Fruit fly (Drosophila melanogaster) whole organism, embryonic: ENCODE results near the gene tbrd-1.
A peak's percentile ranks its signal among the peaks of the same experiment; 100 is the strongest.

Source experiments
- Atf6 ChIP-seq: fragments of 200-800 bp; sonication (Bioruptor generic); IDR thresholded peaks from 2 replicates; pipeline ENCODE4 v1.3.6; 2022; ENCODE audit warnings: missing biosample characterization, missing genetic modification characterization
- B-H2 ChIP-seq: fragments of 200-800 bp; sonication (Bioruptor generic); optimal IDR thresholded peaks from 2 replicates; lab custom pipeline; 2018; ENCODE audit warnings: missing biosample characterization, mild to moderate bottlenecking, missing genetic modification characterization
- BtbVII ChIP-seq: fragments of 200-800 bp; sonication (Bioruptor generic); optimal IDR thresholded peaks from 3 replicates; lab custom pipeline; 2017; ENCODE audit warnings: missing biosample characterization, mild to moderate bottlenecking, missing genetic modification characterization
- Bteb2 ChIP-seq: fragments of 200-800 bp; sonication (Bioruptor generic); optimal IDR thresholded peaks from 2 replicates; lab custom pipeline; 2016; ENCODE audit warnings: missing biosample characterization, missing genetic modification characterization
- CG10147 ChIP-seq: fragments of 200-800 bp; sonication (Bioruptor generic); optimal IDR thresholded peaks from 2 replicates; lab custom pipeline; 2019; ENCODE audit warnings: missing biosample characterization, mild to moderate bottlenecking, missing genetic modification characterization, moderate library complexity
- CG10366 ChIP-seq: fragments of 200-800 bp; sonication (Bioruptor generic); IDR thresholded peaks from 2 replicates; pipeline ENCODE4 v1.3.6; 2022; ENCODE audit warnings: missing biosample characterization, missing genetic modification characterization
- CG10543 ChIP-seq: fragments of 200-800 bp; sonication (Bioruptor generic); optimal IDR thresholded peaks from 3 replicates; lab custom pipeline; 2017; ENCODE audit warnings: missing biosample characterization, mild to moderate bottlenecking, missing genetic modification characterization, moderate library complexity
- CG13123 ChIP-seq: fragments of 200-800 bp; sonication (Bioruptor generic); optimal IDR thresholded peaks from 2 replicates; lab custom pipeline; 2016; ENCODE audit warnings: missing biosample characterization, missing genetic modification characterization
- CG13287 ChIP-seq: fragments of 200-800 bp; sonication (Bioruptor generic); IDR thresholded peaks from 2 replicates; pipeline ENCODE4 v1.3.6; 2022; ENCODE audit warnings: missing biosample characterization, missing genetic modification characterization; ENCODE audit not compliant: partially characterized antibody
- CG14014 ChIP-seq: fragments of 200-800 bp; sonication (Bioruptor generic); IDR thresholded peaks from 2 replicates; pipeline ENCODE4 v1.3.6; 2022; ENCODE audit warnings: missing biosample characterization, missing genetic modification characterization
- CG14710 ChIP-seq: fragments of 200-800 bp; sonication (Bioruptor generic); optimal IDR thresholded peaks from 3 replicates; lab custom pipeline; 2019; ENCODE audit warnings: missing biosample characterization, mild to moderate bottlenecking, missing genetic modification characterization, moderate library complexity
- CG15514 ChIP-seq: fragments of 200-800 bp; sonication (Bioruptor generic); optimal IDR thresholded peaks from 3 replicates; lab custom pipeline; 2017; ENCODE audit warnings: missing biosample characterization, missing genetic modification characterization, mild to moderate bottlenecking, moderate library complexity, missing genetic modification reagents
- CG15601 ChIP-seq: fragments of 200-800 bp; sonication (Bioruptor generic); optimal IDR thresholded peaks from 3 replicates; lab custom pipeline; 2019; ENCODE audit warnings: missing biosample characterization, mild to moderate bottlenecking, missing genetic modification characterization, moderate library complexity
- CG15696 ChIP-seq: fragments of 200-800 bp; sonication (Bioruptor generic); optimal IDR thresholded peaks from 2 replicates; lab custom pipeline; 2019; ENCODE audit warnings: missing biosample characterization, mild to moderate bottlenecking, missing genetic modification characterization, moderate library complexity
- CG1603 ChIP-seq: fragments of 200-800 bp; sonication (Bioruptor generic); optimal IDR thresholded peaks from 2 replicates; lab custom pipeline; 2019; ENCODE audit warnings: missing biosample characterization, mild to moderate bottlenecking, missing genetic modification characterization, moderate library complexity
- CG17385 ChIP-seq: fragments of 200-800 bp; sonication (Bioruptor generic); optimal IDR thresholded peaks from 3 replicates; lab custom pipeline; 2018; ENCODE audit warnings: missing biosample characterization, mild to moderate bottlenecking, missing genetic modification characterization
- CG1832 ChIP-seq: fragments of 200-800 bp; sonication (Bioruptor generic); optimal IDR thresholded peaks from 2 replicates; lab custom pipeline; 2017; ENCODE audit warnings: missing biosample characterization, mild to moderate bottlenecking, missing genetic modification characterization, inconsistent platforms
- CG2120 ChIP-seq: fragments of 200-800 bp; sonication (Bioruptor generic); optimal IDR thresholded peaks from 3 replicates; lab custom pipeline; 2016; ENCODE audit warnings: missing biosample characterization, missing genetic modification characterization
- CG3995 ChIP-seq: fragments of 200-800 bp; sonication (Bioruptor generic); optimal IDR thresholded peaks from 3 replicates; lab custom pipeline; 2016; ENCODE audit warnings: missing biosample characterization, missing genetic modification characterization
- CG6272 ChIP-seq: fragments of 200-800 bp; sonication (Bioruptor generic); IDR thresholded peaks from 2 replicates; pipeline ENCODE4 v1.3.6; 2022; ENCODE audit warnings: missing biosample characterization, missing genetic modification characterization
- CG9932 ChIP-seq: fragments of 200-800 bp; sonication (Bioruptor generic); IDR thresholded peaks from 2 replicates; pipeline ENCODE4 v1.3.6; 2022; ENCODE audit warnings: missing biosample characterization, missing genetic modification characterization
- Dfd ChIP-seq, 2 experiments: fragments of >200 bp; optimal IDR thresholded peaks; 2 replicates each; lab custom pipeline; 2017; ENCODE audit warnings: missing biosample characterization in 2 of 2, missing genetic modification characterization in 2 of 2
- Drgx ChIP-seq: fragments of 200-800 bp; sonication (Bioruptor generic); IDR thresholded peaks from 2 replicates; pipeline ENCODE4 v1.3.6; 2022; ENCODE audit warnings: missing biosample characterization, missing genetic modification characterization
- E2f2 ChIP-seq: fragments of 200-800 bp; sonication (Bioruptor generic); IDR thresholded peaks from 2 replicates; pipeline ENCODE4 v1.3.6; 2022; ENCODE audit warnings: missing biosample characterization, missing genetic modification characterization
- Fer1 ChIP-seq: fragments of 200-800 bp; sonication (Bioruptor generic); optimal IDR thresholded peaks from 2 replicates; lab custom pipeline; 2017; ENCODE audit warnings: missing biosample characterization, mild to moderate bottlenecking, missing genetic modification characterization
- Fer3 ChIP-seq: fragments of 200-800 bp; sonication (Bioruptor generic); optimal IDR thresholded peaks from 2 replicates; lab custom pipeline; 2018; ENCODE audit warnings: missing biosample characterization, mild to moderate bottlenecking, missing genetic modification characterization, moderate library complexity
- GATAe ChIP-seq: fragments of 200-800 bp; sonication (Bioruptor generic); conservative IDR thresholded peaks from 2 replicates; pipeline ENCODE4 v1.3.6; 2022; ENCODE audit warnings: missing biosample characterization, missing genetic modification characterization
- HHEX ChIP-seq: fragments of 200-800 bp; sonication (Bioruptor generic); optimal IDR thresholded peaks from 3 replicates; lab custom pipeline; 2017; ENCODE audit warnings: missing biosample characterization, mild to moderate bottlenecking, missing genetic modification characterization, missing genetic modification reagents
- MTF-1 ChIP-seq: fragments of 200-800 bp; sonication (Bioruptor generic); optimal IDR thresholded peaks from 2 replicates; lab custom pipeline; 2018; ENCODE audit warnings: missing biosample characterization, mild to moderate bottlenecking, missing genetic modification characterization, borderline replicate concordance
- NC2β ChIP-seq: fragments of 200-800 bp; sonication (Bioruptor generic); optimal IDR thresholded peaks from 2 replicates; lab custom pipeline; 2016; ENCODE audit warnings: missing biosample characterization, missing genetic modification characterization
- Nf-YC ChIP-seq: fragments of 200-800 bp; optimal IDR thresholded peaks from 3 replicates; lab custom pipeline; 2019; ENCODE audit warnings: missing biosample characterization, mild to moderate bottlenecking, missing genetic modification characterization, moderate library complexity
- Rfx ChIP-seq: fragments of 200-800 bp; sonication (Bioruptor generic); IDR thresholded peaks from 2 replicates; pipeline ENCODE4 v1.3.6; 2022; ENCODE audit warnings: missing biosample characterization, missing genetic modification characterization
- Rx ChIP-seq: fragments of 200-800 bp; sonication (Bioruptor generic); IDR thresholded peaks from 2 replicates; pipeline ENCODE4 v1.3.6; 2022; ENCODE audit warnings: missing biosample characterization, missing genetic modification characterization
- TFAM ChIP-seq: fragments of 200-800 bp; sonication (Bioruptor generic); optimal IDR thresholded peaks from 2 replicates; lab custom pipeline; 2017; ENCODE audit warnings: missing biosample characterization, missing genetic modification characterization, inconsistent platforms
- ac ChIP-seq: fragments of 200-800 bp; sonication (Bioruptor generic); optimal IDR thresholded peaks from 3 replicates; lab custom pipeline; 2017; ENCODE audit warnings: missing biosample characterization, mild to moderate bottlenecking, missing genetic modification characterization
- al ChIP-seq: fragments of 200-800 bp; sonication (Bioruptor generic); IDR thresholded peaks from 2 replicates; pipeline ENCODE4 v1.3.6; 2022; ENCODE audit warnings: missing biosample characterization, missing genetic modification characterization
- chm ChIP-seq: fragments of 200-800 bp; sonication (Bioruptor generic); IDR thresholded peaks from 2 replicates; pipeline ENCODE4 v1.3.6; 2022; ENCODE audit warnings: missing biosample characterization, missing genetic modification characterization
- cwo ChIP-seq: fragments of 200-800 bp; sonication (Bioruptor generic); optimal IDR thresholded peaks from 3 replicates; lab custom pipeline; 2017; ENCODE audit warnings: missing biosample characterization, missing genetic modification characterization, mild to moderate bottlenecking, moderate library complexity, missing genetic modification reagents
- dpn ChIP-seq, 2 experiments: fragments of 200-800 bp; sonication (Bioruptor generic); optimal IDR thresholded peaks; 3 replicates each; lab custom pipeline; 2016; ENCODE audit warnings: missing biosample characterization in 2 of 2, missing genetic modification characterization in 2 of 2
- gsb ChIP-seq: fragments of 200-800 bp; sonication (Bioruptor generic); IDR thresholded peaks from 2 replicates; pipeline ENCODE4 v1.3.6; 2022; ENCODE audit warnings: missing biosample characterization, missing genetic modification characterization
- her ChIP-seq: fragments of 200-800 bp; sonication (Bioruptor generic); optimal IDR thresholded peaks from 2 replicates; lab custom pipeline; 2016; ENCODE audit warnings: missing biosample characterization, missing genetic modification characterization
- hkb ChIP-seq, 2 experiments: fragments of 200-800 bp in 1 of 2; fragments of >200 bp in 1 of 2; sonication (Bioruptor generic) in 1 of 2; IDR thresholded peaks in 1 of 2; optimal IDR thresholded peaks in 1 of 2; 2 replicates each; pipeline versions ENCODE4 v1.3.6 to Lab custom; 2017 to 2022; ENCODE audit warnings: missing biosample characterization in 1 of 2, missing genetic modification characterization in 1 of 2
- p53 ChIP-seq: fragments of 200-800 bp; sonication (Bioruptor generic); optimal IDR thresholded peaks from 2 replicates; lab custom pipeline; 2016; ENCODE audit warnings: missing biosample characterization, missing genetic modification characterization
- peb ChIP-seq: fragments of 200-800 bp; sonication (Bioruptor generic); IDR thresholded peaks from 2 replicates; pipeline ENCODE4 v1.3.6; 2022; ENCODE audit warnings: missing biosample characterization, missing genetic modification characterization
- row ChIP-seq: fragments of 200-800 bp; sonication (Bioruptor generic); IDR thresholded peaks from 3 replicates; pipeline ENCODE4 v1.3.6; 2022; ENCODE audit warnings: missing biosample characterization, missing genetic modification characterization
- sna ChIP-seq: fragments of 200-800 bp; sonication (Bioruptor generic); IDR thresholded peaks from 2 replicates; pipeline ENCODE4 v1.3.6; 2022; ENCODE audit warnings: missing biosample characterization, missing genetic modification characterization; ENCODE audit not compliant: partially characterized antibody
- sug ChIP-seq: fragments of 200-800 bp; optimal IDR thresholded peaks from 2 replicates; lab custom pipeline; 2019; ENCODE audit warnings: missing biosample characterization, mild to moderate bottlenecking, missing genetic modification characterization, moderate library complexity
- unpg ChIP-seq: fragments of 200-800 bp; sonication (Bioruptor generic); optimal IDR thresholded peaks from 3 replicates; lab custom pipeline; 2018; ENCODE audit warnings: missing biosample characterization, mild to moderate bottlenecking, missing genetic modification characterization, moderate library complexity
- wdn ChIP-seq: fragments of 200-800 bp; sonication (Bioruptor generic); IDR thresholded peaks from 2 replicates; pipeline ENCODE4 v1.3.6; 2022; ENCODE audit warnings: missing biosample characterization, missing genetic modification characterization
- wor ChIP-seq: fragments of 200-800 bp; sonication (Bioruptor generic); IDR thresholded peaks from 2 replicates; pipeline ENCODE4 v1.3.6; 2022; ENCODE audit warnings: missing biosample characterization, missing genetic modification characterization

Gene tbrd-1

DNA sequence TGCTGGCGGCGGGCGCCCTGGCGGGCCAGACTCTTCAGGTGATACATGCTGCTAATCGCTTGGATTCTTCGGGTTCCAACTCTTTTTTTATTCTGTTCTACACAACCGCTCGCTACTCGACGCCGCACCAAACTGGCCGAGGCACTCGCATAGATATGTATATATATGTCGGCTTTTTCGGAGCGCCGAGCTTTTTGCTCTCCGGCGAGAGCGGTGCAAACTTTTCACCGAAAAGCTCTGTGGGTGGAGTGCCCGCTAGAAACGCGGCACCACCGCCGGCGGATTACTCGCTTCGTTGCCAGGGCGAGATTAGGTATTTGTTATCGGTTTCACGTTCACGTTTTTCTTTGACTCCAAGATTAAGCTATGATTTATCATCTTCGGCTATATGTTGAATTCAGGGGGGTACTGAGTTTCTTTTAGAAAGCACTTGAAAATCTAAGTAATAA is 49.6 kb upstream of the tbrd-1 start, which contains the start of gene Gdh (continued):
- TF ChIP-seq hkb (optimal IDR thresholded peaks at IDR 0.05; lab: Kevin White, UChicago) (no peak), hkb (GFP tag; IDR thresholded peaks at IDR 0.05; lab: Robert Waterston, UW) (peak; percentile 55; the same call in 1 of the 2 replicates), Nf-YC (tag; lab: Kevin White, UChicago) (peak; percentile 35), Fer1 (GFP tag; lab: Kevin White, UChicago) (peak; percentile 69), Dfd (GFP tag; optimal IDR thresholded peaks at IDR 0.05; lab: Kevin White, UChicago) (no peak), B-H2 (GFP tag; lab: Kevin White, UChicago) (peak; percentile 59), NC2β (GFP tag; lab: Kevin White, UChicago) (no peak), CG13287 (GFP tag; lab: Robert Waterston, UW) (peak; percentile 74; the same call in 1 of the 2 replicates), CG13123 (GFP tag; lab: Kevin White, UChicago) (no peak), chm (GFP tag; lab: Robert Waterston, UW) (peak; percentile 70; the same call in 1 of the 2 replicates), row (GFP tag; lab: Robert Waterston, UW) (peak; percentile 36; the same call in 1 of the 3 replicates), CG10543 (peak; percentile 77), BtbVII (GFP tag; lab: Kevin White, UChicago) (peak; percentile 21), Atf6 (GFP tag; lab: Robert Waterston, UW) (peak; percentile 55), Rx (GFP tag; lab: Robert Waterston, UW) (no peak), CG14710 (tag; lab: Kevin White, UChicago) (no peak), Fer3 (tag; lab: Kevin White, UChicago) (no peak), cwo (GFP tag; lab: Kevin White, UChicago) (peak; percentile 94), CG10366 (GFP tag; lab: Robert Waterston, UW) (no peak; the same call in 1 of the 2 replicates), CG14014 (GFP tag; lab: Robert Waterston, UW) (no peak), sug (tag; lab: Kevin White, UChicago) (peak; percentile 68), CG10147 (GFP tag; lab: Kevin White, UChicago) (peak; percentile 35), MTF-1 (GFP tag; lab: Kevin White, UChicago) (peak; percentile 49), wor (GFP tag; lab: Robert Waterston, UW) (no peak), CG15696 (no peak), CG9932 (GFP tag; lab: Robert Waterston, UW) (peak; percentile 45; the same call in 1 of the 2 replicates), Rfx (GFP tag; lab: Robert Waterston, UW) (peak; percentile 64), p53 (peak; percentile 23), CG1603 (tag; lab: Kevin White, UChicago) (no peak), ac (GFP tag; lab: Kevin White, UChicago) (no peak), dpn (GFP tag; optimal IDR thresholded peaks at IDR 0.05; lab: Kevin White, UChicago) (peak in 1 of 2 experiments; percentile 13), Bteb2 (GFP tag; lab: Kevin White, UChicago) (no peak), CG6272 (GFP tag; lab: Robert Waterston, UW) (0 out of 2 replicates have a peak, but pooled peaks have one; percentile 14), unpg (GFP tag; lab: Kevin White, UChicago) (no peak), CG1832 (GFP tag; lab: Kevin White, UChicago) (no peak), gsb (GFP tag; lab: Robert Waterston, UW) (0 out of 2 replicates have a peak, but pooled peaks have one; percentile 6), Drgx (peak; percentile 51), al (GFP tag; lab: Robert Waterston, UW) (no peak), her (GFP tag; lab: Kevin White, UChicago) (peak; percentile 3), CG17385 (GFP tag; lab: Kevin White, UChicago) (peak; percentile 52), CG15601 (no peak), HHEX (GFP tag; lab: Kevin White, UChicago) (peak; percentile 6), TFAM (GFP tag; lab: Kevin White, UChicago) (no peak), CG3995 (GFP tag; lab: Kevin White, UChicago) (peak; percentile 95), CG2120 (peak; percentile 9), sna (GFP tag; lab: Robert Waterston, UW) (peak; percentile 63), wdn (GFP tag; lab: Robert Waterston, UW) (no peak), GATAe (GFP tag; lab: Robert Waterston, UW) (0 out of 2 replicates have a peak, but pooled peaks have one; percentile 22), peb (GFP tag; lab: Robert Waterston, UW) (no peak), E2f2 (GFP tag; lab: Robert Waterston, UW) (peak; percentile 47; the same call in 1 of the 2 replicates), CG15514 (GFP tag; lab: Kevin White, UChicago) (peak; percentile 49)
